Fruit fly (Drosophila melanogaster): Measurements from ENCODE around the gene CG15286.

dm6 chr2L:14340964-14341363, 2.9 kb downstream of the CG15286 start:
- TF ChIP-seq rn (GFP tag; IDR thresholded peaks at IDR 0.05) (no peak), CG17806 (tag; optimal IDR thresholded peaks at IDR 0.05) (no peak), Pif1A (GFP tag; optimal IDR thresholded peaks at IDR 0.05) (no peak), gl (tag; optimal IDR thresholded peaks at IDR 0.05) (no peak), CG8301 (tag; optimal IDR thresholded peaks at IDR 0.05) (no peak), CG10348 (GFP tag; IDR thresholded peaks at IDR 0.05) (no peak)
